Fruit fly (Drosophila melanogaster) whole organism, embryonic: Measurements from ENCODE around the gene P5CDh2.

Experiments
- Asciz ChIP-seq: fragments of 200-800 bp; sonication (Bioruptor generic); optimal IDR thresholded peaks from 2 replicates; lab custom pipeline; 2017; ENCODE audit warnings: missing biosample characterization, mild to moderate bottlenecking, missing genetic modification characterization, missing genetic modification reagents
- B-H1 ChIP-seq: fragments of 200-800 bp; sonication (Bioruptor generic); IDR thresholded peaks from 3 replicates; pipeline ENCODE4 v1.3.6; 2022; ENCODE audit warnings: missing biosample characterization, missing genetic modification characterization
- Bdp1 ChIP-seq: fragments of 200-800 bp; sonication (Bioruptor generic); optimal IDR thresholded peaks from 3 replicates; lab custom pipeline; 2016; ENCODE audit warnings: missing biosample characterization, missing genetic modification characterization
- Bgb ChIP-seq: fragments of 200-800 bp; sonication (Bioruptor generic); IDR thresholded peaks from 2 replicates; pipeline ENCODE4 v1.3.6; 2022; ENCODE audit warnings: missing biosample characterization, missing genetic modification characterization; ENCODE audit not compliant: partially characterized antibody
- CG10431 ChIP-seq: fragments of 200-800 bp; sonication (Bioruptor generic); optimal IDR thresholded peaks from 3 replicates; lab custom pipeline; 2018; ENCODE audit warnings: missing biosample characterization, mild to moderate bottlenecking, missing genetic modification characterization
- CG10462 ChIP-seq: fragments of 200-800 bp; sonication (Bioruptor generic); optimal IDR thresholded peaks from 2 replicates; lab custom pipeline; 2016; ENCODE audit warnings: missing biosample characterization, missing genetic modification characterization
- CG10654 ChIP-seq: fragments of 200-800 bp; sonication (Bioruptor generic); optimal IDR thresholded peaks from 2 replicates; lab custom pipeline; 2016; ENCODE audit warnings: missing biosample characterization, missing genetic modification characterization
- CG11504 ChIP-seq: fragments of 200-800 bp; sonication (Bioruptor generic); optimal IDR thresholded peaks from 3 replicates; lab custom pipeline; 2019; ENCODE audit warnings: missing biosample characterization, mild to moderate bottlenecking, missing genetic modification characterization, moderate library complexity
- CG17328 ChIP-seq: fragments of 200-800 bp; sonication (Bioruptor generic); IDR thresholded peaks from 2 replicates; pipeline ENCODE4 v1.3.6; 2022; ENCODE audit warnings: missing biosample characterization, missing genetic modification characterization
- CG17568 ChIP-seq: fragments of 200-800 bp; sonication (Bioruptor generic); optimal IDR thresholded peaks from 2 replicates; lab custom pipeline; 2018; ENCODE audit warnings: missing biosample characterization, mild to moderate bottlenecking, missing genetic modification characterization, moderate library complexity
- CG1792 ChIP-seq: fragments of 200-800 bp; sonication (Bioruptor generic); optimal IDR thresholded peaks from 2 replicates; lab custom pipeline; 2016; ENCODE audit warnings: missing biosample characterization, missing genetic modification characterization
- CG18476 ChIP-seq: fragments of 200-800 bp; sonication (Bioruptor generic); optimal IDR thresholded peaks from 2 replicates; lab custom pipeline; 2016; ENCODE audit warnings: missing biosample characterization, mild to moderate bottlenecking, missing genetic modification characterization
- CG2199 ChIP-seq: fragments of 200-800 bp; sonication (Bioruptor generic); IDR thresholded peaks from 3 replicates; pipeline ENCODE4 v1.3.6; 2022; ENCODE audit warnings: missing biosample characterization, missing genetic modification characterization
- CG2875 ChIP-seq: fragments of 200-800 bp; sonication (Bioruptor generic); optimal IDR thresholded peaks from 2 replicates; lab custom pipeline; 2017; ENCODE audit warnings: missing biosample characterization, mild to moderate bottlenecking, missing genetic modification characterization, missing genetic modification reagents
- CG3847 ChIP-seq: fragments of 200-800 bp; sonication (Bioruptor generic); IDR thresholded peaks from 2 replicates; pipeline ENCODE4 v1.3.6; 2022; ENCODE audit warnings: missing biosample characterization, missing genetic modification characterization
- CG5245 ChIP-seq: fragments of 200-800 bp; sonication (Bioruptor generic); optimal IDR thresholded peaks from 3 replicates; lab custom pipeline; 2016; ENCODE audit warnings: missing biosample characterization, missing genetic modification characterization
- CG7556 ChIP-seq: fragments of 200-800 bp; sonication (Bioruptor generic); optimal IDR thresholded peaks from 2 replicates; lab custom pipeline; 2017; ENCODE audit warnings: missing biosample characterization, mild to moderate bottlenecking, missing genetic modification characterization
- CG7839 ChIP-seq: fragments of 200-800 bp; sonication (Bioruptor generic); optimal IDR thresholded peaks from 3 replicates; lab custom pipeline; 2018; ENCODE audit warnings: missing biosample characterization, mild to moderate bottlenecking, missing genetic modification characterization, moderate library complexity
- CG9215 ChIP-seq: fragments of 200-800 bp; sonication (Bioruptor generic); IDR thresholded peaks from 2 replicates; pipeline ENCODE4 v1.3.6; 2022; ENCODE audit warnings: missing biosample characterization, missing genetic modification characterization
- CG9817 ChIP-seq: fragments of 200-800 bp; sonication (Bioruptor generic); optimal IDR thresholded peaks from 2 replicates; lab custom pipeline; 2018; ENCODE audit warnings: missing biosample characterization, mild to moderate bottlenecking, missing genetic modification characterization, moderate library complexity
- D19A ChIP-seq: fragments of 200-800 bp; optimal IDR thresholded peaks from 3 replicates; lab custom pipeline; 2019; ENCODE audit warnings: missing biosample characterization, mild to moderate bottlenecking, missing genetic modification characterization, moderate library complexity
- D19B ChIP-seq: fragments of 200-800 bp; sonication (Bioruptor generic); optimal IDR thresholded peaks from 2 replicates; lab custom pipeline; 2017; ENCODE audit warnings: missing biosample characterization, mild to moderate bottlenecking, missing genetic modification characterization
- Dfd ChIP-seq, 2 experiments: fragments of >200 bp; optimal IDR thresholded peaks; 2 replicates each; lab custom pipeline; 2017; ENCODE audit warnings: missing biosample characterization in 2 of 2, missing genetic modification characterization in 2 of 2
- Eip74EF ChIP-seq, 2 experiments: fragments of 200-800 bp in 1 of 2; fragments of >200 bp in 1 of 2; sonication (Bioruptor generic) in 1 of 2; optimal IDR thresholded peaks; 2 replicates each; lab custom pipeline; 2017 to 2019; ENCODE audit warnings: missing biosample characterization in 2 of 2, missing genetic modification characterization in 2 of 2, mild to moderate bottlenecking in 1 of 2, moderate library complexity in 1 of 2
- Elba2 ChIP-seq: fragments of 200-800 bp; sonication (Bioruptor generic); optimal IDR thresholded peaks from 3 replicates; lab custom pipeline; 2016; ENCODE audit warnings: missing biosample characterization, missing genetic modification characterization
- Hr39 ChIP-seq: fragments of >200 bp; optimal IDR thresholded peaks from 2 replicates; lab custom pipeline; 2017
- Hsf ChIP-seq: fragments of 200-800 bp; sonication (Bioruptor generic); optimal IDR thresholded peaks from 3 replicates; lab custom pipeline; 2016; ENCODE audit warnings: missing biosample characterization, missing genetic modification characterization
- Kr ChIP-seq: fragments of 200-800 bp; sonication (Bioruptor generic); optimal IDR thresholded peaks from 2 replicates; lab custom pipeline; 2017; ENCODE audit warnings: missing biosample characterization, mild to moderate bottlenecking, missing genetic modification characterization
- Mad ChIP-seq: fragments of 200-800 bp; sonication (Bioruptor generic); optimal IDR thresholded peaks from 2 replicates; lab custom pipeline; 2016; ENCODE audit warnings: missing biosample characterization, missing genetic modification characterization
- Myb ChIP-seq: fragments of 200-800 bp; sonication (Bioruptor generic); optimal IDR thresholded peaks from 2 replicates; lab custom pipeline; 2016; ENCODE audit warnings: missing biosample characterization, missing genetic modification characterization
- Rx ChIP-seq: fragments of 200-800 bp; sonication (Bioruptor generic); IDR thresholded peaks from 2 replicates; pipeline ENCODE4 v1.3.6; 2022; ENCODE audit warnings: missing biosample characterization, missing genetic modification characterization
- Spps ChIP-seq: fragments of 200-800 bp; sonication (Bioruptor generic); optimal IDR thresholded peaks from 2 replicates; lab custom pipeline; 2018; ENCODE audit warnings: missing biosample characterization, mild to moderate bottlenecking, missing genetic modification characterization
- Ssrp ChIP-seq: fragments of 200-800 bp; sonication (Bioruptor generic); optimal IDR thresholded peaks from 2 replicates; lab custom pipeline; 2018; ENCODE audit warnings: missing biosample characterization, mild to moderate bottlenecking, missing genetic modification characterization, moderate library complexity
- Stat92E ChIP-seq, 3 experiments: fragments of >200 bp in 2 of 3; fragments of 200-800 bp in 1 of 3; sonication (Bioruptor generic) in 1 of 3; optimal IDR thresholded peaks; 2 replicates each; lab custom pipeline; 2017 to 2019; ENCODE audit warnings: missing biosample characterization in 3 of 3, missing genetic modification characterization in 3 of 3, mild to moderate bottlenecking in 1 of 3, moderate library complexity in 1 of 3
- ara ChIP-seq: fragments of 200-800 bp; sonication (Bioruptor generic); IDR thresholded peaks from 2 replicates; pipeline ENCODE4 v1.3.6; 2022; ENCODE audit warnings: missing biosample characterization, missing genetic modification characterization
- ato ChIP-seq: fragments of 200-800 bp; sonication (Bioruptor generic); IDR thresholded peaks from 2 replicates; pipeline ENCODE4 v1.3.6; 2022; ENCODE audit warnings: missing biosample characterization, missing genetic modification characterization; ENCODE audit not compliant: partially characterized antibody
- bcd ChIP-seq: fragments of 200-800 bp; sonication (Bioruptor generic); optimal IDR thresholded peaks from 2 replicates; lab custom pipeline; 2017; ENCODE audit warnings: missing biosample characterization, mild to moderate bottlenecking, missing genetic modification characterization
- dm ChIP-seq: fragments of 200-800 bp; sonication (Bioruptor generic); optimal IDR thresholded peaks from 3 replicates; lab custom pipeline; 2016; ENCODE audit warnings: missing biosample characterization, missing genetic modification characterization
- ems ChIP-seq: fragments of 200-800 bp; sonication (Bioruptor generic); optimal IDR thresholded peaks from 3 replicates; lab custom pipeline; 2016; ENCODE audit warnings: missing biosample characterization, missing genetic modification characterization
- esg ChIP-seq: fragments of 200-800 bp; sonication (Bioruptor generic); conservative IDR thresholded peaks from 2 replicates; pipeline ENCODE4 v1.3.6; 2022; ENCODE audit warnings: missing biosample characterization, missing genetic modification characterization
- hth ChIP-seq: fragments of >200 bp; optimal IDR thresholded peaks from 2 replicates; lab custom pipeline; 2017; ENCODE audit warnings: inconsistent platforms
- luna ChIP-seq: fragments of 200-800 bp; sonication (Bioruptor generic); optimal IDR thresholded peaks from 2 replicates; lab custom pipeline; 2016; ENCODE audit warnings: missing biosample characterization, missing genetic modification characterization
- maf-S ChIP-seq: fragments of 200-800 bp; sonication (Bioruptor generic); optimal IDR thresholded peaks from 2 replicates; lab custom pipeline; 2016; ENCODE audit warnings: missing biosample characterization, missing genetic modification characterization
- mam ChIP-seq: fragments of 200-800 bp; sonication (Bioruptor generic); optimal IDR thresholded peaks from 3 replicates; lab custom pipeline; 2016; ENCODE audit warnings: missing biosample characterization, missing genetic modification characterization
- nom ChIP-seq: fragments of 200-800 bp; sonication (Bioruptor generic); optimal IDR thresholded peaks from 2 replicates; lab custom pipeline; 2017; ENCODE audit warnings: missing biosample characterization, missing genetic modification characterization, mild to moderate bottlenecking, moderate library complexity, missing genetic modification reagents
- sima ChIP-seq: fragments of 200-800 bp; sonication (Bioruptor generic); optimal IDR thresholded peaks from 2 replicates; lab custom pipeline; 2016; ENCODE audit warnings: missing biosample characterization, missing genetic modification characterization
- sob ChIP-seq: fragments of 200-800 bp; sonication (Bioruptor generic); IDR thresholded peaks from 2 replicates; pipeline ENCODE4 v1.3.6; 2022; ENCODE audit warnings: missing biosample characterization, missing genetic modification characterization
- unc-4 ChIP-seq: fragments of 200-800 bp; sonication (Bioruptor generic); IDR thresholded peaks from 2 replicates; pipeline ENCODE4 v1.3.6; 2022; ENCODE audit warnings: missing biosample characterization, missing genetic modification characterization; ENCODE audit not compliant: partially characterized antibody
- usp ChIP-seq: fragments of >200 bp; optimal IDR thresholded peaks from 2 replicates; lab custom pipeline; 2017; ENCODE audit warnings: missing biosample characterization, missing genetic modification characterization

The P5CDh2 gene

DNA sequence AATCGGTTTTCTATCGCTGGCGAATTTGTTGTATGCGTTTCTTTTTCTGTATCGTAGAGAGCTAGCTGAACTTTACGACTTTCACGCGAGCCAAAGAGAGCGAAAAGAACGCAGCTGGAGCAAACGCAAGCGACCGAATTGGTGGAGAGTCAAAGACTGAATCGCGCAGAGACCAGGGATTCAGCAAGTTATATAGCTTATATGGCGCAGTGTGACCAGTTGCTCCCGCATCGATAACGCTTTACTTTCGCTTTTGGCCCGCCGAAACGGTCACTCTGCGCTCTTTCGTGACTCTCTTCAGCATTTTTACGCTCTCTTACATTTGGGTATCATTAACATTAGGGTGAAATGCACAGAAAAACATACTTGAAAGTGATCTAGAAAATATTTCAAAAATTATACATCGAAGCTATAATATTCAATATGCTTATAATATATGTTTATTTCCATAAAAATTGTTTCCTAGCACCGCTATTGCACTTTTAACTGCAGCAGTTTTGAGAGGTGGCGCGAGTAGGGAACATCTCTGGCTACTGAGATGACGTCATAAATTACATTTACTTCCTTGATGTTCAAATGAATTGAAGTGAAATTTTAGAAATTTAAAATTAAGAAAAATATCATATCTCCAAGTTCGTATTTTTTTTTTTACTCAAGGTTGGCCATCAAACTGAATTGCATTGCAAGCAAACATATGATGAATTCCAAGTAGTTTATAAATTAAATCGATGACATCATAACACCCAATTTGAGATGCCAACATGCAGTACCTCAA, 21.5 kb upstream of the P5CDh2 start, which contains the start of gene glec (continued):
- TF ChIP-seq CG10431 (GFP tag; lab: Kevin White, UChicago) (no peak), Spps (tag; lab: Kevin White, UChicago) (no peak), Dfd (GFP tag; optimal IDR thresholded peaks at IDR 0.05; lab: Kevin White, UChicago) (no peak), sima (no peak), hth (lab: Kevin White, UChicago) (no peak), maf-S (GFP tag; lab: Kevin White, UChicago) (peak; percentile 51), CG10654 (GFP tag; lab: Kevin White, UChicago) (no peak), D19B (no peak), CG1792 (GFP tag; lab: Kevin White, UChicago) (peak; percentile 7), CG18476 (GFP tag; lab: Kevin White, UChicago) (no peak), CG7556 (peak; percentile 50), CG10462 (no peak), nom (GFP tag; lab: Kevin White, UChicago) (peak; percentile 46), luna (GFP tag; lab: Kevin White, UChicago) (no peak), Eip74EF (GFP tag; optimal IDR thresholded peaks at IDR 0.05; lab: Kevin White, UChicago) (peak in 1 of 2 experiments; percentile 17), Rx (peak; percentile 41; the same call in 1 of the 2 replicates), Asciz (GFP tag; lab: Kevin White, UChicago) (no peak), CG17328 (GFP tag; lab: Robert Waterston, UW) (peak; percentile 45; the same call in 1 of the 2 replicates), ato (peak; percentile 78), CG5245 (GFP tag; lab: Kevin White, UChicago) (no peak), Bgb (GFP tag; lab: Robert Waterston, UW) (peak; percentile 73), D19A (tag; lab: Kevin White, UChicago) (peak; percentile 23), CG9817 (tag; lab: Kevin White, UChicago) (peak; percentile 11), Bdp1 (GFP tag; lab: Kevin White, UChicago) (no peak), CG3847 (GFP tag; lab: Robert Waterston, UW) (peak; percentile 28; the same call in 1 of the 2 replicates), CG2875 (GFP tag; lab: Kevin White, UChicago) (peak; percentile 48), CG7839 (tag; lab: Kevin White, UChicago) (peak; percentile 32), Hsf (GFP tag; lab: Kevin White, UChicago) (no peak), Kr (no peak), CG9215 (GFP tag; lab: Robert Waterston, UW) (no peak), usp (GFP tag; lab: Kevin White, UChicago) (no peak), CG17568 (GFP tag; lab: Kevin White, UChicago) (no peak), Myb (GFP tag; lab: Kevin White, UChicago) (peak; percentile 9), sob (peak; percentile 34; the same call in 1 of the 2 replicates), bcd (GFP tag; lab: Kevin White, UChicago) (no peak), ems (no peak), CG2199 (peak; percentile 86; the same call in 2 of the 3 replicates), B-H1 (GFP tag; lab: Robert Waterston, UW) (no peak; the same call in 2 of the 3 replicates), Ssrp (peak; percentile 47), CG11504 (tag; lab: Kevin White, UChicago) (peak; percentile 11), unc-4 (GFP tag; lab: Robert Waterston, UW) (peak; percentile 46), Stat92E (GFP tag; optimal IDR thresholded peaks at IDR 0.05; lab: Kevin White, UChicago) (peak in 1 of 3 experiments; percentile 79), dm (GFP tag; lab: Kevin White, UChicago) (no peak), esg (GFP tag; lab: Robert Waterston, UW) (0 out of 2 replicates have a peak, but pooled peaks have one; percentile 6), ara (peak; percentile 45; the same call in 1 of the 2 replicates), Hr39 (lab: Kevin White, UChicago) (no peak), mam (no peak), Mad (GFP tag; lab: Kevin White, UChicago) (no peak), Elba2 (GFP tag; lab: Kevin White, UChicago) (no peak)
